Fruit fly (Drosophila melanogaster) whole organism, embryonic: ENCODE data around the gene Cdc37.

ENCODE experiments used
- Atf6 ChIP-seq: fragments of 200-800 bp; sonication (Bioruptor generic); IDR thresholded peaks from 2 replicates; pipeline ENCODE4 v1.3.6; 2022; ENCODE audit warnings: missing biosample characterization, missing genetic modification characterization
- Awh ChIP-seq: fragments of 200-800 bp; sonication (Bioruptor generic); IDR thresholded peaks from 2 replicates; pipeline ENCODE4, ENCODE4 v1.3.6; 2022; ENCODE audit warnings: missing biosample characterization, missing genetic modification characterization
- Blimp-1 ChIP-seq: fragments of 200-800 bp; sonication (Bioruptor generic); optimal IDR thresholded peaks from 3 replicates; lab custom pipeline; 2018; ENCODE audit warnings: missing biosample characterization, missing genetic modification characterization, mild to moderate bottlenecking, moderate library complexity, missing genetic modification reagents
- C15 ChIP-seq: fragments of 200-800 bp; sonication (Bioruptor generic); IDR thresholded peaks from 3 replicates; pipeline ENCODE4 v1.3.6; 2022; ENCODE audit warnings: missing biosample characterization, missing genetic modification characterization
- CG10543 ChIP-seq: fragments of 200-800 bp; sonication (Bioruptor generic); optimal IDR thresholded peaks from 3 replicates; lab custom pipeline; 2017; ENCODE audit warnings: missing biosample characterization, mild to moderate bottlenecking, missing genetic modification characterization, moderate library complexity
- CG11247 ChIP-seq: fragments of 200-800 bp; sonication (Bioruptor generic); IDR thresholded peaks from 2 replicates; pipeline ENCODE4 v1.3.6; 2022; ENCODE audit warnings: missing biosample characterization, missing genetic modification characterization
- CG11504 ChIP-seq: fragments of 200-800 bp; sonication (Bioruptor generic); optimal IDR thresholded peaks from 3 replicates; lab custom pipeline; 2019; ENCODE audit warnings: missing biosample characterization, mild to moderate bottlenecking, missing genetic modification characterization, moderate library complexity
- CG12769 ChIP-seq: fragments of 200-800 bp; sonication (Bioruptor generic); optimal IDR thresholded peaks from 2 replicates; lab custom pipeline; 2019; ENCODE audit warnings: missing biosample characterization, mild to moderate bottlenecking, missing genetic modification characterization, moderate library complexity
- CG13894 ChIP-seq: fragments of 200-800 bp; sonication (Bioruptor generic); optimal IDR thresholded peaks from 3 replicates; lab custom pipeline; 2018; ENCODE audit warnings: missing biosample characterization, mild to moderate bottlenecking, missing genetic modification characterization, moderate library complexity
- CG14965 ChIP-seq: fragments of 200-800 bp; sonication (Bioruptor generic); optimal IDR thresholded peaks from 2 replicates; lab custom pipeline; 2016; ENCODE audit warnings: missing biosample characterization, missing genetic modification characterization, borderline replicate concordance
- CG15269 ChIP-seq: fragments of 200-800 bp; sonication (Bioruptor generic); optimal IDR thresholded peaks from 2 replicates; lab custom pipeline; 2018; ENCODE audit warnings: missing biosample characterization, mild to moderate bottlenecking, missing genetic modification characterization, moderate library complexity
- CG1529 ChIP-seq: fragments of 200-800 bp; sonication (Bioruptor generic); optimal IDR thresholded peaks from 3 replicates; lab custom pipeline; 2018; ENCODE audit warnings: missing biosample characterization, missing genetic modification characterization
- CG15514 ChIP-seq: fragments of 200-800 bp; sonication (Bioruptor generic); optimal IDR thresholded peaks from 3 replicates; lab custom pipeline; 2017; ENCODE audit warnings: missing biosample characterization, missing genetic modification characterization, mild to moderate bottlenecking, moderate library complexity, missing genetic modification reagents
- CG1603 ChIP-seq: fragments of 200-800 bp; sonication (Bioruptor generic); optimal IDR thresholded peaks from 2 replicates; lab custom pipeline; 2019; ENCODE audit warnings: missing biosample characterization, mild to moderate bottlenecking, missing genetic modification characterization, moderate library complexity
- CG18764 ChIP-seq: fragments of 200-800 bp; sonication (Bioruptor generic); optimal IDR thresholded peaks from 3 replicates; lab custom pipeline; 2016; ENCODE audit warnings: missing biosample characterization, missing genetic modification characterization
- CG30020 ChIP-seq: fragments of 200-800 bp; optimal IDR thresholded peaks from 2 replicates; lab custom pipeline; 2019; ENCODE audit warnings: missing biosample characterization, mild to moderate bottlenecking, missing genetic modification characterization, moderate library complexity
- CG4404 ChIP-seq: fragments of 200-800 bp; sonication (Bioruptor generic); IDR thresholded peaks from 2 replicates; pipeline ENCODE4 v1.3.6; 2022; ENCODE audit warnings: missing biosample characterization, missing genetic modification characterization
- CG4820 ChIP-seq: fragments of 200-800 bp; sonication (Bioruptor generic); optimal IDR thresholded peaks from 3 replicates; lab custom pipeline; 2016; ENCODE audit warnings: missing biosample characterization, missing genetic modification characterization
- CG7928 ChIP-seq: fragments of 200-800 bp; sonication (Bioruptor generic); optimal IDR thresholded peaks from 2 replicates; lab custom pipeline; 2017; ENCODE audit warnings: missing biosample characterization, mild to moderate bottlenecking, missing genetic modification characterization
- Deaf1 ChIP-seq: fragments of 200-800 bp; optimal IDR thresholded peaks from 3 replicates; lab custom pipeline; 2019; ENCODE audit warnings: missing biosample characterization, mild to moderate bottlenecking, missing genetic modification characterization, moderate library complexity
- Dip3 ChIP-seq: fragments of 200-800 bp; sonication (Bioruptor generic); optimal IDR thresholded peaks from 3 replicates; lab custom pipeline; 2016; ENCODE audit warnings: missing biosample characterization, missing genetic modification characterization
- Drgx ChIP-seq: fragments of 200-800 bp; sonication (Bioruptor generic); IDR thresholded peaks from 2 replicates; pipeline ENCODE4 v1.3.6; 2022; ENCODE audit warnings: missing biosample characterization, missing genetic modification characterization
- Med ChIP-seq: fragments of 200-800 bp; sonication (Bioruptor generic); peaks from one replicate; lab custom pipeline; 2016; ENCODE audit warnings: missing biosample characterization, missing genetic modification characterization, mild to moderate bottlenecking, inconsistent platforms, moderate library complexity
- Neu2 ChIP-seq: fragments of 200-800 bp; sonication (Bioruptor generic); optimal IDR thresholded peaks from 3 replicates; lab custom pipeline; 2016; ENCODE audit warnings: missing biosample characterization, missing genetic modification characterization, borderline replicate concordance
- Sox100B ChIP-seq: fragments of 200-800 bp; sonication (Bioruptor generic); optimal IDR thresholded peaks from 3 replicates; lab custom pipeline; 2018; ENCODE audit warnings: missing biosample characterization, mild to moderate bottlenecking, missing genetic modification characterization
- Vsx1 ChIP-seq: fragments of 200-800 bp; sonication (Bioruptor generic); optimal IDR thresholded peaks from 2 replicates; lab custom pipeline; 2017; ENCODE audit warnings: missing biosample characterization, mild to moderate bottlenecking, missing genetic modification characterization, missing genetic modification reagents
- abd-A ChIP-seq: fragments of 200-800 bp; sonication (Bioruptor generic); optimal IDR thresholded peaks from 3 replicates; lab custom pipeline; 2019; ENCODE audit warnings: missing biosample characterization, mild to moderate bottlenecking, missing genetic modification characterization, moderate library complexity
- bsh ChIP-seq, 2 experiments: fragments of 200-800 bp; sonication (Bioruptor generic); optimal IDR thresholded peaks; 2 replicates each; lab custom pipeline; 2017 to 2018; ENCODE audit warnings: mild to moderate bottlenecking in 2 of 2, missing biosample characterization in 2 of 2, missing genetic modification characterization in 2 of 2, moderate library complexity in 1 of 2
- cas ChIP-seq: fragments of 200-800 bp; sonication (Bioruptor generic); IDR thresholded peaks from 2 replicates; pipeline ENCODE4 v1.3.6; 2022; ENCODE audit warnings: missing biosample characterization, missing genetic modification characterization
- chinmo ChIP-seq: fragments of 200-800 bp; sonication (Bioruptor generic); IDR thresholded peaks from 4 replicates; pipeline ENCODE4 v1.3.6; 2022; ENCODE audit warnings: missing biosample characterization, missing genetic modification characterization; ENCODE audit not compliant: partially characterized antibody
- chm ChIP-seq: fragments of 200-800 bp; sonication (Bioruptor generic); IDR thresholded peaks from 2 replicates; pipeline ENCODE4 v1.3.6; 2022; ENCODE audit warnings: missing biosample characterization, missing genetic modification characterization
- cwo ChIP-seq: fragments of 200-800 bp; sonication (Bioruptor generic); optimal IDR thresholded peaks from 3 replicates; lab custom pipeline; 2017; ENCODE audit warnings: missing biosample characterization, missing genetic modification characterization, mild to moderate bottlenecking, moderate library complexity, missing genetic modification reagents
- fd64A ChIP-seq: fragments of 200-800 bp; sonication (Bioruptor generic); optimal IDR thresholded peaks from 3 replicates; lab custom pipeline; 2018; ENCODE audit warnings: missing biosample characterization, mild to moderate bottlenecking, missing genetic modification characterization
- gro ChIP-seq: fragments of 200-800 bp; sonication (Bioruptor generic); optimal IDR thresholded peaks from 2 replicates; lab custom pipeline; 2016; ENCODE audit warnings: missing biosample characterization, missing genetic modification characterization
- ham ChIP-seq: fragments of 200-800 bp; sonication (Bioruptor generic); IDR thresholded peaks from 2 replicates; pipeline ENCODE4 v1.3.6; 2022; ENCODE audit warnings: missing biosample characterization, missing genetic modification characterization
- jigr1 ChIP-seq: fragments of 200-800 bp; sonication (Bioruptor generic); IDR thresholded peaks from 3 replicates; pipeline ENCODE4 v1.3.6; 2022; ENCODE audit warnings: missing biosample characterization, missing genetic modification characterization
- nom ChIP-seq: fragments of 200-800 bp; sonication (Bioruptor generic); optimal IDR thresholded peaks from 2 replicates; lab custom pipeline; 2017; ENCODE audit warnings: missing biosample characterization, missing genetic modification characterization, mild to moderate bottlenecking, moderate library complexity, missing genetic modification reagents
- pb ChIP-seq: fragments of 200-800 bp; sonication (Bioruptor generic); optimal IDR thresholded peaks from 3 replicates; lab custom pipeline; 2016; ENCODE audit warnings: missing biosample characterization, missing genetic modification characterization
- pfk ChIP-seq: fragments of 200-800 bp; sonication (Bioruptor generic); optimal IDR thresholded peaks from 2 replicates; lab custom pipeline; 2018; ENCODE audit warnings: missing biosample characterization, mild to moderate bottlenecking, missing genetic modification characterization, moderate library complexity
- pnt ChIP-seq: fragments of 200-800 bp; sonication (Bioruptor generic); optimal IDR thresholded peaks from 3 replicates; lab custom pipeline; 2016; ENCODE audit warnings: missing biosample characterization, missing genetic modification characterization
- rib ChIP-seq: fragments of 200-800 bp; sonication (Bioruptor generic); IDR thresholded peaks from 2 replicates; pipeline ENCODE4 v1.3.6; 2022; ENCODE audit warnings: missing biosample characterization, missing genetic modification characterization
- scrt ChIP-seq: fragments of 200-800 bp; sonication (Bioruptor generic); optimal IDR thresholded peaks from 2 replicates; lab custom pipeline; 2018; ENCODE audit warnings: missing biosample characterization, mild to moderate bottlenecking, missing genetic modification characterization, moderate library complexity
- sd ChIP-seq: fragments of 200-800 bp; sonication (Bioruptor generic); optimal IDR thresholded peaks from 3 replicates; lab custom pipeline; 2018; ENCODE audit warnings: missing biosample characterization, mild to moderate bottlenecking, missing genetic modification characterization, moderate library complexity
- shn ChIP-seq: fragments of 200-800 bp; sonication (Bioruptor generic); optimal IDR thresholded peaks from 3 replicates; lab custom pipeline; 2016; ENCODE audit warnings: missing biosample characterization, missing genetic modification characterization
- sug ChIP-seq: fragments of 200-800 bp; optimal IDR thresholded peaks from 2 replicates; lab custom pipeline; 2019; ENCODE audit warnings: missing biosample characterization, mild to moderate bottlenecking, missing genetic modification characterization, moderate library complexity
- tio ChIP-seq: fragments of 200-800 bp; sonication (Bioruptor generic); optimal IDR thresholded peaks from 2 replicates; lab custom pipeline; 2017; ENCODE audit warnings: missing biosample characterization, missing genetic modification characterization, inconsistent platforms
- twi ChIP-seq: fragments of 200-800 bp; optimal IDR thresholded peaks from 2 replicates; lab custom pipeline; 2019; ENCODE audit warnings: missing biosample characterization, mild to moderate bottlenecking, missing genetic modification characterization, moderate library complexity
- usp ChIP-seq: fragments of >200 bp; optimal IDR thresholded peaks from 2 replicates; lab custom pipeline; 2017; ENCODE audit warnings: missing biosample characterization, missing genetic modification characterization
- vfl ChIP-seq: fragments of 200-800 bp; sonication (Bioruptor generic); optimal IDR thresholded peaks from 2 replicates; lab custom pipeline; 2016; ENCODE audit warnings: missing biosample characterization, missing genetic modification characterization
- z ChIP-seq: fragments of 200-800 bp; sonication (Bioruptor generic); IDR thresholded peaks from 3 replicates; pipeline ENCODE4 v1.3.6; 2022; ENCODE audit warnings: missing biosample characterization, missing genetic modification characterization

Cdc37 gene

dm6 chr3L:1810288-1810687, 15.1 kb downstream of the Cdc37 start, which contains the start of gene GV1 (continued):
- TF ChIP-seq Sox100B (GFP tag; lab: Kevin White, UChicago) (no peak), CG30020 (tag; lab: Kevin White, UChicago) (no peak), CG13894 (peak; percentile 54), CG1603 (no peak), CG14965 (GFP tag; lab: Kevin White, UChicago) (no peak), scrt (GFP tag; lab: Kevin White, UChicago) (no peak), CG18764 (GFP tag; lab: Kevin White, UChicago) (no peak), Drgx (GFP tag; lab: Robert Waterston, UW) (peak; percentile 62), CG15514 (GFP tag; lab: Kevin White, UChicago) (peak; percentile 5), CG10543 (peak; percentile 51), CG1529 (GFP tag; lab: Kevin White, UChicago) (no peak), pnt (GFP tag; lab: Kevin White, UChicago) (no peak), gro (GFP tag; lab: Kevin White, UChicago) (no peak), Awh (GFP tag; lab: Robert Waterston, UW) (no peak), Dip3 (no peak), chinmo (GFP tag; lab: Robert Waterston, UW) (peak; percentile 87; the same call in 2 of the 4 replicates), CG15269 (tag; lab: Kevin White, UChicago) (no peak), Deaf1 (tag; lab: Kevin White, UChicago) (peak; percentile 93), CG12769 (peak; percentile 66), CG11504 (peak; percentile 97), jigr1 (GFP tag; lab: Robert Waterston, UW) (no peak), bsh (GFP tag; optimal IDR thresholded peaks at IDR 0.05; lab: Kevin White, UChicago) (peak in 1 of 2 experiments; percentile 94), CG4404 (no peak), ham (GFP tag; lab: Robert Waterston, UW) (no peak), Med (GFP tag; lab: Kevin White, UChicago) (peak; percentile 59), pb (GFP tag; lab: Kevin White, UChicago) (no peak), Neu2 (GFP tag; lab: Kevin White, UChicago) (no peak), CG11247 (GFP tag; lab: Robert Waterston, UW) (no peak), sug (tag; lab: Kevin White, UChicago) (no peak), chm (GFP tag; lab: Robert Waterston, UW) (0 out of 2 replicates have a peak, but pooled peaks have one; percentile 17), rib (peak; percentile 52; the same call in 1 of the 2 replicates), pfk (GFP tag; lab: Kevin White, UChicago) (no peak), nom (GFP tag; lab: Kevin White, UChicago) (peak; percentile 98), shn (GFP tag; lab: Kevin White, UChicago) (no peak), twi (tag; lab: Kevin White, UChicago) (no peak), usp (GFP tag; lab: Kevin White, UChicago) (no peak), cas (GFP tag; lab: Robert Waterston, UW) (no peak), C15 (GFP tag; lab: Robert Waterston, UW) (no peak), Atf6 (0 out of 2 replicates have a peak, but pooled peaks have one; percentile 8)
- TF ChIP-seq, all 482 proteins: peak for 19

dm6 chr3L:1816614-1817013, 21.4 kb downstream of the Cdc37 start:
- TF ChIP-seq tio (GFP tag; lab: Kevin White, UChicago) (no peak), sd (tag; lab: Kevin White, UChicago) (peak; percentile 16), chinmo (GFP tag; lab: Robert Waterston, UW) (peak; percentile 82; the same call in 3 of the 4 replicates), CG7928 (GFP tag; lab: Kevin White, UChicago) (no peak), cas (GFP tag; lab: Robert Waterston, UW) (no peak), Blimp-1 (peak; percentile 1), z (0 out of 3 replicates have a peak, but pooled peaks have one; percentile 12), abd-A (tag; lab: Kevin White, UChicago) (peak; percentile 50), fd64A (GFP tag; lab: Kevin White, UChicago) (no peak), vfl (no peak), CG11247 (GFP tag; lab: Robert Waterston, UW) (no peak), cwo (GFP tag; lab: Kevin White, UChicago) (peak; percentile 3), Vsx1 (GFP tag; lab: Kevin White, UChicago) (no peak), CG13894 (peak; percentile 52), CG4820 (no peak)
